Worm (Caenorhabditis elegans) whole organism, late embryonic: ENCODE data around the gene dnj-16.

ENCODE experiments used
- K09A11.1 ChIP-seq: sonication (generic microtip); optimal IDR thresholded peaks from 2 replicates; lab custom pipeline; 2017; ENCODE audit warnings: antibody characterized with exemption, mild to moderate bottlenecking, missing genetic modification characterization, missing compliant biosample characterization; ENCODE audit not compliant: insufficient read depth
- dmd-4 ChIP-seq: sonication (generic microtip); optimal IDR thresholded peaks from 2 replicates; lab custom pipeline; 2016; ENCODE audit warnings: borderline replicate concordance, missing genetic modification characterization, missing compliant biosample characterization
- hlh-15 ChIP-seq: sonication (generic microtip); optimal IDR thresholded peaks from 2 replicates; lab custom pipeline; 2016; ENCODE audit warnings: missing genetic modification characterization, missing compliant biosample characterization
- hlh-30 ChIP-seq: sonication (generic microtip); optimal IDR thresholded peaks from 2 replicates; lab custom pipeline; 2017; ENCODE audit warnings: antibody characterized with exemption, missing genetic modification characterization, missing compliant biosample characterization; ENCODE audit not compliant: insufficient read depth
- lin-11 ChIP-seq: fragments of 200-800 bp; sonication (Bioruptor generic); optimal IDR thresholded peaks from 2 replicates; lab custom pipeline; 2018; ENCODE audit warnings: mild to moderate bottlenecking, missing genetic modification characterization, missing compliant biosample characterization

- TF ChIP-seq dmd-4 (tag; lab: Kevin White, UChicago) (no peak), hlh-15 (no peak), hlh-30 (tag; lab: Kevin White, UChicago) (no peak), lin-11 (tag; lab: Kevin White, UChicago) (no peak), K09A11.1 (tag; lab: Kevin White, UChicago) (no peak)
Observed at ce11 chrIII:4172210-4172609, 18.7 kb upstream of the dnj-16 start.
